Worm (Caenorhabditis elegans): ENCODE measurements around the gene str-15.

DNA sequence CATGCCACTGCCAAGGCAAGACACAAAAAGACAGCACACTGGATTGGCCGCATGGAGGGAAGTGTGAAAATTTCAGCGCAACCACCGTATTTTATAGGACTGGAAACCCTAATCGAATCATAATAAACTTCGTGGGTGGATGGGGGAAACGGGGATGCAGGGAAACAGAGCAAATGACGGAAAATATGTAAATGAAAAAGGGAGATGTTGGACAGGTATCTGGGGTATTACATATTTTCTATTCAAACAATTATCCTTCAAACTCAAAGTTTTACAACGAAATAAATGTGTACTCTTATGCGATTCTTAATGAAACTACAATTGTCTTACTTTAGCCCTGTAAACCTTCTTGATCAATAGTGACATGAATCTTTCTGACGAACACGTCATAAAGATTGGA is 38.8 kb downstream of the str-15 start, which contains the start of gene F26D2.16:
- TF ChIP-seq R02D3.7 (tag; optimal IDR thresholded peaks at IDR 0.05) (no peak), skn-1 (tag; optimal IDR thresholded peaks at IDR 0.05) (no peak), gei-8 (GFP tag; optimal IDR thresholded peaks at IDR 0.05) (no peak), nhr-28 (tag; optimal IDR thresholded peaks at IDR 0.05) (no peak), unc-62 (GFP tag; optimal IDR thresholded peaks at IDR 0.05 in 1 of 2) (no peak), unc-62 (tag; optimal IDR thresholded peaks at IDR 0.05) (no peak), snpc-4 (tag; optimal IDR thresholded peaks at IDR 0.05) (no peak), zag-1 (tag; optimal IDR thresholded peaks at IDR 0.05) (no peak), zfp-3 (GFP tag; conservative IDR thresholded peaks at IDR 0.05) (no peak), jun-1 (tag; optimal IDR thresholded peaks at IDR 0.05) (no peak), T26A8.4 (GFP tag; IDR thresholded peaks at IDR 0.05) (no peak), nhr-42 (GFP tag; IDR thresholded peaks at IDR 0.05) (no peak), dpl-1 (GFP tag; optimal IDR thresholded peaks at IDR 0.05) (no peak), ceh-82 (tag; optimal IDR thresholded peaks at IDR 0.05) (no peak), saeg-2 (GFP tag; IDR thresholded peaks at IDR 0.05) (no peak)
